Worm (Caenorhabditis elegans): ENCODE results near the gene pqn-65.

pqn-65 gene

ce11 chrX:4564717-4565316, 54.6 kb downstream of the pqn-65 start, which contains the start of gene amt-4:
Gene amt-4, plus strand, starts transcription at chrX:4565302.
- peak; percentile 50 for TF ChIP-seq elt-2 (tag; optimal IDR thresholded peaks at IDR 0.05)
- TF ChIP-seq syd-9 (tag; optimal IDR thresholded peaks at IDR 0.05) = no peak

ce11 chrX:4562288-4562687, 57.1 kb downstream of the pqn-65 start:
- TF ChIP-seq ceh-18 (tag; optimal IDR thresholded peaks at IDR 0.05) (no peak), lim-6 (tag; optimal IDR thresholded peaks at IDR 0.05) (no peak), odd-2 (tag; optimal IDR thresholded peaks at IDR 0.05) (no peak), sdc-2 (tag; optimal IDR thresholded peaks at IDR 0.05) (no peak), ama-1 (optimal IDR thresholded peaks at IDR 0.05) (no peak), hlh-30 (tag; optimal IDR thresholded peaks at IDR 0.05; ENCODE audit: insufficient read depth) (no peak), fkh-10 (GFP tag; optimal IDR thresholded peaks at IDR 0.05) (no peak), fkh-6 (tag; optimal IDR thresholded peaks at IDR 0.05) (no peak), elt-2 (tag; optimal IDR thresholded peaks at IDR 0.05) (no peak), sox-4 (tag; optimal IDR thresholded peaks at IDR 0.05) (no peak)

DNA sequence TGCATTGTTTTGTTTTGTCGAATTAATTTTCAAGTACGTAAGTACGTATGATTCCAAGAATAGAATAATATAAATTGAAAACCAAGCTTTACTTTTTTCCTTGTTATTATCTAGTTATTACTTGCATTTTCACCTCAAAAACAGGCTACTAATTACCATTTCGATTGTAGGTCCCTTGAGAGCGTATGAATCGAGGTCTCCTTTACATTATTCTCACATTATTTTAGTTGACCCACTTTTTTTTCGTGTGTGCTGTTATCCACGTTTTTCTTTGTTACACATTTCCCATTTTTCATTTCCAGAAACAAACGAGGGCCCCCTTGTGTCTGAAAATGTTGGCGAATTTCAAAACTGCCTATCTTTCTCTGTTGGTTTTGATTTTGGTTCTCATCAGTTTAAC, 57.6 kb downstream of the pqn-65 start, which contains the start of gene C05E11.6:
Gene C05E11.6 (plus strand): TSS at position 301 of the 400 bp plus-strand sequence.
- no peak for TF ChIP-seq sdc-2 (tag; optimal IDR thresholded peaks at IDR 0.05)
- TF ChIP-seq ceh-34 (tag; optimal IDR thresholded peaks at IDR 0.05) = no peak
- TF ChIP-seq ceh-14 (tag; optimal IDR thresholded peaks at IDR 0.05) = no peak
- no peak for TF ChIP-seq zip-5 (tag; optimal IDR thresholded peaks at IDR 0.05)
- TF ChIP-seq sox-4 (tag; optimal IDR thresholded peaks at IDR 0.05) = no peak
- no peak for TF ChIP-seq ceh-24 (tag; optimal IDR thresholded peaks at IDR 0.05)
- no peak for TF ChIP-seq ceh-6 (GFP tag; optimal IDR thresholded peaks at IDR 0.05)
- no peak for TF ChIP-seq hlh-13 (GFP tag; optimal IDR thresholded peaks at IDR 0.05)
- TF ChIP-seq ceh-30 (tag; optimal IDR thresholded peaks at IDR 0.05) = no peak
- TF ChIP-seq unc-86 (tag; optimal IDR thresholded peaks at IDR 0.05) = no peak
- no peak for TF ChIP-seq nhr-11 (tag; optimal IDR thresholded peaks at IDR 0.05)
- no peak for TF ChIP-seq ref-2 (tag; optimal IDR thresholded peaks at IDR 0.05)
- no peak for TF ChIP-seq ttx-3 (tag; optimal IDR thresholded peaks at IDR 0.05)
- no peak for TF ChIP-seq sox-2 (GFP tag; IDR thresholded peaks at IDR 0.05)
- TF ChIP-seq dve-1 (tag; optimal IDR thresholded peaks at IDR 0.05) = no peak
- TF ChIP-seq tbx-7 (tag; optimal IDR thresholded peaks at IDR 0.05) = no peak
- TF ChIP-seq ceh-45 (GFP tag; IDR thresholded peaks at IDR 0.05) = no peak
- no peak for TF ChIP-seq lim-6 (tag; optimal IDR thresholded peaks at IDR 0.05)
- TF ChIP-seq mec-3 (tag; optimal IDR thresholded peaks at IDR 0.05; ENCODE audit: borderline replicate concordance) = no peak
- TF ChIP-seq T23F11.4 (GFP tag; optimal IDR thresholded peaks at IDR 0.05) = no peak
